Fruit fly (Drosophila melanogaster): ENCODE results near the gene unc79.

The unc79 gene

DNA sequence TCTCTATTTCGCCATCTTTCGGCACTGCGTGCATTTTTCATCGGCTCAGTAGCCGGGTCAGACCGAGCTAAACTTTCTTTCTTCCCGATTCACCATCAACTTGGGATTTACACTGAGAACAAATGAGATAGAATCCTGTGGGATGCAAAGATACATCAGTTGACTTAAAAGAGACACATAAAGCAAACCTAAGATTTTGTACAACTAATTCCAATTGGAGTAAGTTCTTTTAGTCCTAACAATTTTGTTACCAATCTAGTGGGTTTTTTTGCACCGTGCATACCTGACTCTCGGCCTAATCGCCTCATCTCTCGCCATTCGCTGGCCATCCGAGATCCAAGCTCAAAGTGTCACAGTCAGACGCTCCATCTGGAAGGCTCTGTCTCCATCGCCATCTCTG lies 18.9 kb upstream of the unc79 start (continued):
- TF ChIP-seq dsx (GFP tag; optimal IDR thresholded peaks at IDR 0.05; ENCODE audit: poor library complexity, severe bottlenecking) (no peak), fd85E (GFP tag; optimal IDR thresholded peaks at IDR 0.05) (no peak), Hr39 (GFP tag; optimal IDR thresholded peaks at IDR 0.05) (no peak), fd59A (GFP tag; optimal IDR thresholded peaks at IDR 0.05) (no peak), esn (GFP tag; optimal IDR thresholded peaks at IDR 0.05) (no peak), Ets96B (tag; optimal IDR thresholded peaks at IDR 0.05) (no peak), CG9139 (GFP tag; optimal IDR thresholded peaks at IDR 0.05) (no peak), Lpt (GFP tag; optimal IDR thresholded peaks at IDR 0.05) (no peak), Met (GFP tag; optimal IDR thresholded peaks at IDR 0.05) (no peak), spab (GFP tag; optimal IDR thresholded peaks at IDR 0.05) (no peak), CG6163 (GFP tag; IDR thresholded peaks at IDR 0.05) (peak; percentile 60; the same call in 2 of the 3 replicates), Gug (GFP tag; IDR thresholded peaks at IDR 0.05) (peak; percentile 58), CG8632 (GFP tag; optimal IDR thresholded peaks at IDR 0.05) (no peak), cyc (GFP tag; optimal IDR thresholded peaks at IDR 0.05) (no peak), Sox15 (GFP tag; optimal IDR thresholded peaks at IDR 0.05) (no peak), vri (GFP tag; optimal IDR thresholded peaks at IDR 0.05) (no peak), lz (GFP tag; optimal IDR thresholded peaks at IDR 0.05) (no peak), fkh (GFP tag; optimal IDR thresholded peaks at IDR 0.05) (no peak), acj6 (GFP tag; optimal IDR thresholded peaks at IDR 0.05) (no peak), salr (GFP tag; optimal IDR thresholded peaks at IDR 0.05) (no peak), Blimp-1 (GFP tag; optimal IDR thresholded peaks at IDR 0.05) (no peak), CG10631 (GFP tag; optimal IDR thresholded peaks at IDR 0.05) (peak; percentile 16), CG6854 (GFP tag; optimal IDR thresholded peaks at IDR 0.05) (no peak), CG6792 (GFP tag; optimal IDR thresholded peaks at IDR 0.05) (peak; percentile 24), Eip78C (GFP tag) (peak; percentile 66), Smox (GFP tag; optimal IDR thresholded peaks at IDR 0.05) (no peak), CG6808 (GFP tag; optimal IDR thresholded peaks at IDR 0.05) (no peak), CG32006 (GFP tag; optimal IDR thresholded peaks at IDR 0.05) (peak; percentile 70), Sox102F (GFP tag; optimal IDR thresholded peaks at IDR 0.05) (no peak), CG16779 (tag; optimal IDR thresholded peaks at IDR 0.05) (no peak), CG31627 (GFP tag; optimal IDR thresholded peaks at IDR 0.05) (no peak), Hr4 (GFP tag; optimal IDR thresholded peaks at IDR 0.05) (peak; percentile 39), CG15336 (GFP tag; IDR thresholded peaks at IDR 0.05) (peak; percentile 60), CG4318 (GFP tag; optimal IDR thresholded peaks at IDR 0.05) (peak; percentile 45)

DNA sequence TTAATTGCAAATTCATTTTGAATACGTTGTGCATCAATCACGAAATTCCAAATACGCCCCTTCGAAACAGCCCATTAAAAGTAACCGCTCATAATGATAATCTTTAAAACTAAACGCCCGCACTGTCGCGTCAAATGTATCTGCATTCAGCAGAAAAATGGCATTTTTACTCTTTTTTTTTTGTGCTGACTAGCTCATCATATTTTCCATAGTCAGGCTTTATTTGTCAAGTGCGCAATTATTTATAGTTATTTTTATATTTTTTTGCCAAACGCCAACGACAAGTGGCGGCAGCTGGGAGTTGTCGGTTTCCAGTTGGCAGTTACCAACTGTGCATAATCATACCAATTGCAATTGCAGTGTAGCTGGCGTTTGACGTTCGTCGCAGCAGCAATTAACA lies 10.5 kb upstream of the unc79 start, which contains the start of gene CG14280:
Gene CG14280 (plus strand): TSS at position 301 of the 400 bp plus-strand sequence.
- TF ChIP-seq dsx (GFP tag; optimal IDR thresholded peaks at IDR 0.05; ENCODE audit: poor library complexity, severe bottlenecking) (no peak), Blimp-1 (GFP tag; optimal IDR thresholded peaks at IDR 0.05) (no peak), CG11294 (GFP tag; IDR thresholded peaks at IDR 0.05) (no peak), Ets96B (tag; optimal IDR thresholded peaks at IDR 0.05) (no peak)

DNA sequence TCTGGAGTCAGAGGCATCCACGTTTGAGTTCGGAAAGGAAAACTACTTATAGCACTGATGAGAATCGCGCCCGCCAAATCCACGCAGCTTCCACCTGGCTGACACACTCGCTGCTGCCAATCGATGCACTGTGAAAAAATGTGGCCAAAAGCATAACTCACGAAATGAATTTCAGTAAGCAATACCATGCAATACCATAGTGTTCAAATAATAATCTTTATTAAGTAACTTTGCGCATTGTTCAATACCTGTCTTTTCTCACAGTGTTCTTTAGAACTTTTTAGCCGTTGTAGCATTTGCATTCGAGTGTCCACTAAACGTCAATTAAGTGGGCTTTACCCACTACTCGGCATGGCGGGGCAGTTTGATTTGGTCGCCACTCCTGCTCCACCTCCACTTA lies 9.3 kb upstream of the unc79 start:
- TF ChIP-seq achi (GFP tag; optimal IDR thresholded peaks at IDR 0.05) (peak; percentile 54), acj6 (GFP tag; optimal IDR thresholded peaks at IDR 0.05) (peak; percentile 56), CG6163 (GFP tag; IDR thresholded peaks at IDR 0.05) (peak; percentile 88), Hr39 (GFP tag; optimal IDR thresholded peaks at IDR 0.05) (no peak), pdm3 (GFP tag; optimal IDR thresholded peaks at IDR 0.05) (peak; percentile 25), fd85E (GFP tag; optimal IDR thresholded peaks at IDR 0.05) (no peak), CG6792 (GFP tag; optimal IDR thresholded peaks at IDR 0.05) (peak; percentile 33), dac (GFP tag; optimal IDR thresholded peaks at IDR 0.05) (peak; percentile 18), spab (GFP tag; optimal IDR thresholded peaks at IDR 0.05) (peak; percentile 52), eg (GFP tag; IDR thresholded peaks at IDR 0.05) (peak; percentile 79), svp (GFP tag) (peak; percentile 77), CG11902 (GFP tag; optimal IDR thresholded peaks at IDR 0.05) (peak; percentile 13), Sox102F (GFP tag; optimal IDR thresholded peaks at IDR 0.05) (no peak), net (GFP tag; optimal IDR thresholded peaks at IDR 0.05) (peak; percentile 29), dsx (GFP tag; optimal IDR thresholded peaks at IDR 0.05; ENCODE audit: poor library complexity, severe bottlenecking) (peak; percentile 50), CG6854 (GFP tag; optimal IDR thresholded peaks at IDR 0.05) (no peak), CG34406 (GFP tag; optimal IDR thresholded peaks at IDR 0.05) (peak; percentile 18), esn (GFP tag; optimal IDR thresholded peaks at IDR 0.05) (peak; percentile 26), Ets96B (tag; optimal IDR thresholded peaks at IDR 0.05) (peak; percentile 61), CG4318 (GFP tag; optimal IDR thresholded peaks at IDR 0.05) (peak; percentile 39), CG31627 (GFP tag; optimal IDR thresholded peaks at IDR 0.05) (no peak), Eip75B (GFP tag; optimal IDR thresholded peaks at IDR 0.05) (peak; percentile 47), Sox15 (GFP tag; optimal IDR thresholded peaks at IDR 0.05) (no peak), Sox14 (GFP tag; optimal IDR thresholded peaks at IDR 0.05) (peak; percentile 23), CG15336 (GFP tag; IDR thresholded peaks at IDR 0.05) (peak; percentile 72), cyc (GFP tag; optimal IDR thresholded peaks at IDR 0.05) (peak; percentile 52), topi (GFP tag; optimal IDR thresholded peaks at IDR 0.05) (peak; percentile 44), Hr38 (GFP tag; optimal IDR thresholded peaks at IDR 0.05) (no peak)

Measured in whole organism, prepupa.